Worm (Caenorhabditis elegans) whole organism, dauer: ENCODE results near the gene F58E6.6.

Experiments used
- unc-62 ChIP-seq: sonication (generic microtip); optimal IDR thresholded peaks from 2 replicates; lab custom pipeline; 2017; ENCODE audit warnings: missing biosample characterization, missing genetic modification reagents, missing genetic modification characterization

Gene F58E6.6

ce11 chrV:9737287-9737686 lies 15.5 kb downstream of the F58E6.6 start, which contains the start of gene aqp-4:
Gene aqp-4, plus strand, starts transcription at chrV:9737556.
- no peak for TF ChIP-seq unc-62 (GFP tag; lab: Kevin White, UChicago)

- TF ChIP-seq unc-62 (GFP tag; lab: Kevin White, UChicago), result no peak
Observed at ce11 chrV:9733920-9734454, 18.8 kb downstream of the F58E6.6 start, which contains the start of gene cal-7. Gene cal-7, plus strand, starts transcription at chrV:9734103.

ce11 chrV:9731852-9732251 lies 21.0 kb downstream of the F58E6.6 start:
- no peak for TF ChIP-seq unc-62 (GFP tag; lab: Kevin White, UChicago)

ce11 chrV:9730743-9731706 lies 21.8 kb downstream of the F58E6.6 start:
- peak; percentile 28 for TF ChIP-seq unc-62 (GFP tag; lab: Kevin White, UChicago)

- no peak for TF ChIP-seq unc-62 (GFP tag; lab: Kevin White, UChicago)
Observed at ce11 chrV:9729462-9730162, 23.2 kb downstream of the F58E6.6 start, which contains the start of the genes aagr-3 and drap-1. Gene aagr-3, minus strand, starts transcription at chrV:9729512. Gene drap-1, plus strand, starts transcription at chrV:9730106.

ce11 chrV:9725719-9726118 lies 27.1 kb downstream of the F58E6.6 start:
- TF ChIP-seq unc-62 (GFP tag; lab: Kevin White, UChicago), result no peak

- no peak for TF ChIP-seq unc-62 (GFP tag; lab: Kevin White, UChicago)
Observed at ce11 chrV:9724021-9724671, 28.7 kb downstream of the F58E6.6 start, which contains the start of gene slcr-46.3. Gene slcr-46.3, minus strand, starts transcription at chrV:9724106.

ce11 chrV:9716397-9716796 lies 36.4 kb downstream of the F58E6.6 start, which contains the start of gene str-188:
Gene str-188, plus strand, starts transcription at chrV:9716697.
- TF ChIP-seq unc-62 (GFP tag; lab: Kevin White, UChicago), result no peak

ce11 chrV:9714909-9715308 lies 37.9 kb downstream of the F58E6.6 start, which contains the start of gene F40F9.3:
Gene F40F9.3, plus strand, starts transcription at chrV:9715209.
- TF ChIP-seq unc-62 (GFP tag; lab: Kevin White, UChicago), result no peak

ce11 chrV:9713532-9713931 lies 39.3 kb downstream of the F58E6.6 start, which contains the start of gene F40F9.10:
Gene F40F9.10, minus strand, starts transcription at chrV:9713632.
- no peak for TF ChIP-seq unc-62 (GFP tag; lab: Kevin White, UChicago)

ce11 chrV:9712418-9713173 lies 40.2 kb downstream of the F58E6.6 start:
- no peak for TF ChIP-seq unc-62 (GFP tag; lab: Kevin White, UChicago)

- no peak for TF ChIP-seq unc-62 (GFP tag; lab: Kevin White, UChicago)
Observed at ce11 chrV:9711174-9711573, 41.6 kb downstream of the F58E6.6 start.

ce11 chrV:9709747-9710146 lies 43.1 kb downstream of the F58E6.6 start, which contains the start of gene tag-120:
Gene tag-120, minus strand, starts transcription at chrV:9709814.
- TF ChIP-seq unc-62 (GFP tag; lab: Kevin White, UChicago), result no peak

ce11 chrV:9706592-9706991 lies 46.2 kb downstream of the F58E6.6 start:
- no peak for TF ChIP-seq unc-62 (GFP tag; lab: Kevin White, UChicago)
